Fruit fly (Drosophila melanogaster): Measurements from ENCODE around the gene PIG-H.

DNA sequence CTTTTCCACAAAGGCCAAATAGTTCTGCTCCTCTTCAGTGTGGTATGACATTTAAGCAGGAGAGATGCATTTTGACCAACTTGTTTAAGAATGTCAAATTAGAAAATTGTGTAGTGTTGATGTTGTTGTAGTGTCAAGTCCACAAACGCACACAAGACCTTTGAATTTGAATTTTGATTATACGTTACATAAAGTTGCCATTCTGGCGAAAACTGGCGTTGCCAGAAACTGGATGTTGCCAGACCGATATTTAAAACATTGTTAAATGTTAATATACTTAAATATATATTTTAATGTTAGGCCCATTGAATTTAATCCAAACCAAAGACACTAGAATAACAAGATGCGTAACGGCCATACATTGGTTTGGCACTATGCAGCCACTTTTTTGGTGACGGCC lies 26.6 kb upstream of the PIG-H start:
- TF ChIP-seq CG8478 (optimal IDR thresholded peaks at IDR 0.05) (no peak), CTCF (optimal IDR thresholded peaks at IDR 0.05) (no peak)

Data from S2 (cell line).